Worm (Caenorhabditis elegans): ENCODE data around the gene lgc-12.

The lgc-12 gene

ce11 chrIII:7521163-7521562, 40.8 kb upstream of the lgc-12 start, which contains the start of gene lig-4:
TSS of gene lig-4 (plus strand) at chrIII:7521463.
- TF ChIP-seq pbrm-1 (GFP tag; IDR thresholded peaks at IDR 0.05): no peak

DNA sequence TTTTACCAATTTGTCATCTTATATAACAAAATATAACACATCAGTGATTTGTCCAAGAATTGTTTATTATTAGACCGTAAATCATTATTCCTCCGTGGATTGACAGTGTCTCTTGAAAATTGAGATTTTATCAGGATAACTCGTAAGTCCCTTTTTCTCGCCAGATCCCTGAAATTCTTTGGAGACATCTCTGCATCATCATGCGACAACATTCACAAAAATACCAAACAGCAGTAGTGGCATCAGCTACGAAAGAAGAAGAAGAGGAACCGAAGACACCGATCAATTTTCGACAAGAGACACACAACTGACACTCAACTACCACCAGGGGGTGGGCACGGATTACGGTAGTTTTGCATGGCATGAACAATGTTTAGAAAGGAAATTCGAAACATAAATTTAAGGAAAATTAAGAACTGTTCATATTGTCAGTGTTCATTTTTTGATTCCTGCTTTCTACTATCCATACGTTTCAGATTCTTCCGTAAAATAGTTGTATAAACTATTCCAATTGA, 37.1 kb upstream of the lgc-12 start:
- TF ChIP-seq T07F8.4 (tag; optimal IDR thresholded peaks at IDR 0.05) (no peak), lin-54 (GFP tag; optimal IDR thresholded peaks at IDR 0.05) (no peak), atf-7 (tag; optimal IDR thresholded peaks at IDR 0.05) (no peak), let-526 (GFP tag; IDR thresholded peaks at IDR 0.05) (no peak), zim-3 (tag; optimal IDR thresholded peaks at IDR 0.05) (no peak), sea-2 (GFP tag; IDR thresholded peaks at IDR 0.05) (no peak), mxl-1 (tag; optimal IDR thresholded peaks at IDR 0.05) (no peak), nfya-1 (tag; optimal IDR thresholded peaks at IDR 0.05; ENCODE audit: borderline replicate concordance, insufficient read depth) (no peak), F57A8.1 (GFP tag; optimal IDR thresholded peaks at IDR 0.05) (no peak), egrh-3 (GFP tag; IDR thresholded peaks at IDR 0.05) (no peak), snpc-3.4 (tag; optimal IDR thresholded peaks at IDR 0.05) (no peak), chd-7 (tag; optimal IDR thresholded peaks at IDR 0.05) (no peak)

- TF ChIP-seq snpc-1.3 (tag; optimal IDR thresholded peaks at IDR 0.05; ENCODE audit: insufficient read depth) (no peak), ccch-3 (GFP tag; optimal IDR thresholded peaks at IDR 0.05) (no peak), K11D2.4 (GFP tag; IDR thresholded peaks at IDR 0.05) (no peak), gei-17 (GFP tag; optimal IDR thresholded peaks at IDR 0.05) (no peak), mes-4 (tag; optimal IDR thresholded peaks at IDR 0.05) (no peak), let-607 (tag; optimal IDR thresholded peaks at IDR 0.05) (no peak), nhr-80 (tag; optimal IDR thresholded peaks at IDR 0.05) (no peak), dox-1 (GFP tag; IDR thresholded peaks at IDR 0.05) (no peak), ZK185.1 (tag; optimal IDR thresholded peaks at IDR 0.05; ENCODE audit: poor library complexity, severe bottlenecking) (no peak)
Measured at ce11 chrIII:7526974-7527466, 35.0 kb upstream of the lgc-12 start.

DNA sequence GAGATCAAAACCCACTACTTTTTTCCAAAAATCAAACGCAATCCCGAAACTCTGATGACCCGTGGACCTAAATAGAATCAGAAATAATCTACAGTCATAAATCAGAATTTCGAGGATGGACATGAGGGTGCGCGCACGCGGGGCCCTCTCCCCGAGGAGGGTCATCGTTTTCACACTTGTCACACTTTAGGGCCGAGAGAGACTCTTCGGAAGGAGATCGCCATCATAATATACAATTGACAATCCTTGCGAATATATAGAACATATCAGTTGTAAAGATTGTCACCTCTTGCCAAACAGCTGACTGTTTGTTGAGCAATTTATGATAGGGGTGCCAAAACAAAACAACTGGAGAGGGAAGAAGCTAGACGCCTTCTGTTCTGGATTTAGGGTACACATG, 31.9 kb upstream of the lgc-12 start:
- no peak for TF ChIP-seq zfh-2 (GFP tag; conservative IDR thresholded peaks at IDR 0.05)
- no peak for TF ChIP-seq ztf-18 (tag; optimal IDR thresholded peaks at IDR 0.05)
- TF ChIP-seq F39B2.1 (GFP tag; IDR thresholded peaks at IDR 0.05): no peak
- TF ChIP-seq pha-4 (tag; optimal IDR thresholded peaks at IDR 0.05): no peak
- no peak for TF ChIP-seq snpc-1.1 (tag; optimal IDR thresholded peaks at IDR 0.05; ENCODE audit: insufficient read depth)
- TF ChIP-seq nfyb-1 (GFP tag; IDR thresholded peaks at IDR 0.05): no peak
- no peak for TF ChIP-seq dpff-1 (tag; optimal IDR thresholded peaks at IDR 0.05)
- no peak for TF ChIP-seq ceh-79 (tag; optimal IDR thresholded peaks at IDR 0.05)
- no peak for TF ChIP-seq xnd-1 (tag; optimal IDR thresholded peaks at IDR 0.05)

DNA sequence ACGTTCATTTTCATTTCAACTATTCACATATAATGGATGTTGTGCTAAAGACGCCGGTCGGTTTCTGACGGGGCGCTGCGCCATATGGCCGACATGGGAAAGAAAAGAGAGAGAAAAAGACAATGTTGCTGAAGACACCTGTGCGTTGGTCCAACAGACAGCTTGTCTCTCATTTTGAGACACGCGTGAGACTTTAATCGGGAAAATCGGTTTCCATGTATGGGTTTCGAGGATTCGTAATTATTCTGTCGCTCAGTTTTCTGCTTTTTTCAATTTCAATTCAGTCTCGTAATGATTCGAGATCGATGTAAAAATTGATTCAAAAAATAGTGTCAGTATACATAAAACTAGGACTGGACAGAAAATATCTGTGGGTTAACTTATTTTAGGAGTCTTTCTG, 31.1 kb upstream of the lgc-12 start:
- TF ChIP-seq F57A8.1 (GFP tag; optimal IDR thresholded peaks at IDR 0.05): no peak
- no peak for TF ChIP-seq ceh-40 (GFP tag; IDR thresholded peaks at IDR 0.05)
- TF ChIP-seq F23B12.7 (tag; optimal IDR thresholded peaks at IDR 0.05; ENCODE audit: insufficient read depth): no peak
- no peak for TF ChIP-seq F10E7.11 (tag; optimal IDR thresholded peaks at IDR 0.05)
- no peak for TF ChIP-seq die-1 (tag; optimal IDR thresholded peaks at IDR 0.05)
- no peak for TF ChIP-seq rpc-1 (optimal IDR thresholded peaks at IDR 0.05)
- no peak for TF ChIP-seq rpc-1 (tag; optimal IDR thresholded peaks at IDR 0.05)
- no peak for TF ChIP-seq sdz-38 (tag; optimal IDR thresholded peaks at IDR 0.05)
- TF ChIP-seq nhr-90 (tag; optimal IDR thresholded peaks at IDR 0.05): no peak
- no peak for TF ChIP-seq tlf-1 (GFP tag; optimal IDR thresholded peaks at IDR 0.05)
- TF ChIP-seq snpc-1.1 (tag; optimal IDR thresholded peaks at IDR 0.05; ENCODE audit: insufficient read depth): no peak
- no peak for TF ChIP-seq ekl-4 (GFP tag; IDR thresholded peaks at IDR 0.05)
